Worm (Caenorhabditis elegans) whole organism, mixed stage, embryonic: ENCODE data around the gene kbp-2.

Experiments
- nhr-28 ChIP-seq: fragments of 150-350 bp; optimal IDR thresholded peaks from 2 replicates; lab custom pipeline; 2014; ENCODE audit warnings: missing biosample characterization, missing genetic modification characterization
- unc-62 ChIP-seq: fragments of 150-350 bp; optimal IDR thresholded peaks from 2 replicates; lab custom pipeline; 2014; ENCODE audit warnings: missing biosample characterization, missing genetic modification reagents, missing genetic modification characterization

DNA sequence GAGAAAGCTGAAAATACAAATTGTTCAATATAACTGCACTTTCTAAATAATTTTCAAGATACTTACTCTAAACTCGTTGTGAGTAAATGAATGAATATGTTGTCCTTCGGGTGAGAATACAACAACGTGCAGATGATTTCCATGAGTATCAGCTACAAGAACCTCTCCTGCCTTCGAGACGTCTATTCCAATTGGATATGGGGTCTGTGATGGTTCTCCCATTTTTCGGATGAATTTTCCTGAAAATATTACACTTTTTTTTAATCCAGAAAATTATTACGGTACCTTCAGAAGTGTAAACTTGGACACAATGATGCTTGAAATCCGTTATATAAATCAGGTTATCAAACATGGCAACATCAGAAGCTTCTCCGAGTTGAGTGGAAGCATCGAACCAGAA lies 8.4 kb downstream of the kbp-2 start:
- TF ChIP-seq unc-62 (GFP tag; lab: Kevin White, UChicago) (no peak), nhr-28 (tag; lab: Kevin White, UChicago) (no peak)
